Worm (Caenorhabditis elegans) whole organism, early embryonic: Measurements from ENCODE around the gene C12D8.21.

Experiments
- B0310.2 ChIP-seq: sonication (generic microtip); optimal IDR thresholded peaks from 2 replicates; lab custom pipeline; 2016; ENCODE audit warnings: mild to moderate bottlenecking, missing genetic modification characterization, missing compliant biosample characterization
- ama-1 ChIP-seq: fragments of 150-350 bp; optimal IDR thresholded peaks from 2 replicates; lab custom pipeline; 2014
- hmbx-1 ChIP-seq: sonication (generic microtip); optimal IDR thresholded peaks from 2 replicates; lab custom pipeline; 2016; ENCODE audit warnings: mild to moderate bottlenecking, missing genetic modification characterization, missing compliant biosample characterization
- hnd-1 ChIP-seq: sonication (generic microtip); optimal IDR thresholded peaks from 2 replicates; lab custom pipeline; 2016; ENCODE audit warnings: missing genetic modification characterization, missing compliant biosample characterization
- pes-1 ChIP-seq: fragments of 200-800 bp; sonication (Bioruptor generic); IDR thresholded peaks from 2 replicates; pipeline ENCODE4 v1.3.6; 2022; ENCODE audit warnings: missing genetic modification reagents, missing genetic modification characterization, missing compliant biosample characterization
- tra-4 ChIP-seq: sonication (generic microtip); optimal IDR thresholded peaks from 2 replicates; lab custom pipeline; 2017; ENCODE audit warnings: missing genetic modification characterization, missing compliant biosample characterization

DNA sequence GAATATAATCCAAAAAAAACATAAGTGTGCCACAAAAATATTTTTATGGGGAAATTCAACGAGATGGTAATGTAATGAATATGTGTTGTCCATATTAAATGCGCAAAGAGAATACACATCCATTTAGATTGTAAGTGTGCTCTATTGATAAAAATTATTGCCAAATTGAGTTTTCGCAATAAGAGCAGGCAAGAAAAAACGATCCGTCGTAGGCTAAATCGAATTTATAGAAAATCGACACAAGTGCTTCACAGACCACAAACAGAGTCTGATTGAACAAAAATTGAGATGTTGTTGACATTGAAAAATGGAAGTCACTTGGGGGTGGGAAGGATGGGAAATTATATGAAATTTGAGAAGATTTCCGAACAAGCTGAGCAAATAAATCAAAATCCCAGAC, 24.0 kb upstream of the C12D8.21 start:
- TF ChIP-seq pes-1 (no peak), ama-1 (no peak), tra-4 (tag; lab: Kevin White, UChicago) (no peak), B0310.2 (tag; lab: Kevin White, UChicago) (no peak), hnd-1 (tag; lab: Kevin White, UChicago) (no peak), hmbx-1 (tag; lab: Kevin White, UChicago) (no peak)
